Worm (Caenorhabditis elegans): ENCODE data around the gene cutl-1.

DNA sequence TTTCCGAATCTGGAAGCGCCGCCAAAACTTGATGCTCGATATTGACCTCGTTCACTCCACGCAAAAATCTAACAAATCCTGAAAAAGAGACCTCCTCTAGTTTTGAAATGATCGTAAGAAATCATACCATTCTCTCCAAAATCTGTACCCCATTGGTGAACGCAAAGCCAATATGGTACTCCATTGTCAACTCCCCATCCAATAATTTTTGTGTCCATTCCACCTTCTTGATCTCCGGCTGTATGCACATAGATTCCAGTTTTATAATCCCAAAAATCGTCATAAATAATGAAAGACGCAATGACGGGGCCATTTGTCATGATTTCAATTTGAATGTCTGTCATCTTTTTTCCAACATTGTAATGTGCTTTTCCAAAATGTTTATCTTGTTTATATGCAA, 49.7 kb downstream of the cutl-1 start:
- TF ChIP-seq klf-2 (GFP tag; conservative IDR thresholded peaks at IDR 0.05) (no peak), ztf-29 (GFP tag; IDR thresholded peaks at IDR 0.05) (no peak), flt-1 (GFP tag; IDR thresholded peaks at IDR 0.05) (no peak), T22C8.4 (GFP tag; IDR thresholded peaks at IDR 0.05) (no peak), med-1 (GFP tag; optimal IDR thresholded peaks at IDR 0.05; ENCODE audit: insufficient read depth) (no peak), ref-1 (GFP tag; conservative IDR thresholded peaks at IDR 0.05) (no peak)

Measured in whole organism, midembryonic.